Worm (Caenorhabditis elegans): ENCODE results near the gene cfap-20.

Gene cfap-20

DNA sequence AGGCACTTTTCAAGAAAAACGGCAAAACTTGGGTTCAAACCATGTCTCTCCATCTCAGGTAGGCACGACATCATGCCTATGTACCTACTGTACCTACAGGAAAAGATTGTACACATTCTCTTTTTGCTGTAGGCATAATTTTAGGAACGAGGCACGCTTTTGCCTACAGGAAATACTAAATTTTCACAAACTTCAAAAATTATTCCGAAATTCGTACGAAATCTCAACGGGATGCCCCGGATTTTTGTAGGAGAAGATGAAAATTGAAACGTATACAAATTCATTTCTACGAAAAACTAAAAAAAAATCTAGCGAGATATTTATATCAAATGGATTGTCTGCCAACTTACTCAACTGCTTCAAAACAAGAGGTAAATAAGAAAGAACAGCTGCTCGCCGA is 10.7 kb upstream of the cfap-20 start, which contains the start of gene C54C6.11:
Gene C54C6.11 (plus strand): TSS at position 301 of the 400 bp plus-strand sequence.
- TF ChIP-seq elt-2 (tag; optimal IDR thresholded peaks at IDR 0.05) (no peak), F13H6.1 (tag; optimal IDR thresholded peaks at IDR 0.05) (no peak), nhr-11 (tag; optimal IDR thresholded peaks at IDR 0.05) (no peak), pax-1 (tag; optimal IDR thresholded peaks at IDR 0.05) (no peak), syd-9 (tag; optimal IDR thresholded peaks at IDR 0.05) (no peak), nhr-232 (tag; optimal IDR thresholded peaks at IDR 0.05) (no peak)

- TF ChIP-seq npax-4 (tag; optimal IDR thresholded peaks at IDR 0.05) = no peak
- no peak for TF ChIP-seq F13H6.1 (tag; optimal IDR thresholded peaks at IDR 0.05)
- TF ChIP-seq Y22D7AL.16 (tag; optimal IDR thresholded peaks at IDR 0.05) = no peak
- no peak for TF ChIP-seq nfya-1 (tag; optimal IDR thresholded peaks at IDR 0.05)
- TF ChIP-seq ceh-22 (tag; optimal IDR thresholded peaks at IDR 0.05) = no peak
- TF ChIP-seq ama-1 (optimal IDR thresholded peaks at IDR 0.05) = no peak
- no peak for TF ChIP-seq odd-2 (tag; optimal IDR thresholded peaks at IDR 0.05)
- TF ChIP-seq ceh-9 (tag; optimal IDR thresholded peaks at IDR 0.05) = no peak
- TF ChIP-seq K02D7.2 (tag; optimal IDR thresholded peaks at IDR 0.05) = no peak
- TF ChIP-seq fkh-6 (tag; optimal IDR thresholded peaks at IDR 0.05) = no peak
- TF ChIP-seq nhr-11 (tag; optimal IDR thresholded peaks at IDR 0.05) = no peak
- TF ChIP-seq lim-6 (tag; optimal IDR thresholded peaks at IDR 0.05) = no peak
- no peak for TF ChIP-seq ceh-45 (GFP tag; IDR thresholded peaks at IDR 0.05)
Measured at ce11 chrIII:3546323-3546722, 9.0 kb upstream of the cfap-20 start, which contains the start of gene C54C6.7. Gene C54C6.7, minus strand, starts transcription at chrIII:3546423.

DNA sequence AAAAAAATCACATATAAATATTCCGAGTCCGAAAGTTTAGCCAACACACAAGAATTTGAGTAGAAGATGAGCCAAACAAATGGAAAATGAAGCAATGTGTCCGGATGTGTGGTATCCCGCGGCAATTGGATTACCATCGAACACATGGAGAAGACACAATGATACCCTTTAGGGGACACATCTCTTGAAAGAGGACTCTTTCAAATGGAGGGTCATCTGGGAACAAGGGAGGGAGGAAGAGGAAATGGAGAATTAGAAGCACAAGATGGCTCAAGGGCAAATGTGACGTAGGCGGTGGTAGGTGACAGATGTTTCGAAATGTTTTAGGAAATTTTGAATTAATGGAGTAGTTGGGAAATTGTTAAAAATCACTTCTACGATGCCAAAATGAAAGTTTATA is 5.8 kb upstream of the cfap-20 start:
- TF ChIP-seq pag-3 (tag; optimal IDR thresholded peaks at IDR 0.05; ENCODE audit: borderline replicate concordance) (no peak), ttx-3 (tag; optimal IDR thresholded peaks at IDR 0.05) (no peak), dmd-4 (tag; optimal IDR thresholded peaks at IDR 0.05; ENCODE audit: borderline replicate concordance) (no peak), hlh-8 (tag; optimal IDR thresholded peaks at IDR 0.05) (no peak), elt-2 (tag; optimal IDR thresholded peaks at IDR 0.05) (no peak), ceh-22 (tag; optimal IDR thresholded peaks at IDR 0.05) (no peak), ceh-31 (tag; optimal IDR thresholded peaks at IDR 0.05) (peak; percentile 67), ets-4 (tag; optimal IDR thresholded peaks at IDR 0.05) (no peak), elt-4 (tag; optimal IDR thresholded peaks at IDR 0.05) (no peak), dve-1 (tag; optimal IDR thresholded peaks at IDR 0.05) (no peak), fkh-10 (GFP tag; optimal IDR thresholded peaks at IDR 0.05) (peak; percentile 23), unc-42 (tag; optimal IDR thresholded peaks at IDR 0.05) (peak; percentile 92), sox-4 (tag; optimal IDR thresholded peaks at IDR 0.05) (no peak), ceh-18 (tag; optimal IDR thresholded peaks at IDR 0.05) (no peak), ceh-14 (tag; optimal IDR thresholded peaks at IDR 0.05) (no peak), ceh-24 (tag; optimal IDR thresholded peaks at IDR 0.05) (no peak), Y22D7AL.16 (tag; optimal IDR thresholded peaks at IDR 0.05) (no peak), ceh-34 (tag; optimal IDR thresholded peaks at IDR 0.05) (peak; percentile 7), K02D7.2 (tag; optimal IDR thresholded peaks at IDR 0.05) (no peak)

ce11 chrIII:3542105-3542504 is 4.8 kb upstream of the cfap-20 start:
- peak; percentile 23 for TF ChIP-seq nfya-1 (tag; optimal IDR thresholded peaks at IDR 0.05)
- TF ChIP-seq pha-2 (tag; optimal IDR thresholded peaks at IDR 0.05) = no peak
- no peak for TF ChIP-seq pros-1 (tag; optimal IDR thresholded peaks at IDR 0.05)
- TF ChIP-seq ceh-48 (tag; optimal IDR thresholded peaks at IDR 0.05) = peak; percentile 58
- TF ChIP-seq ceh-19 (GFP tag; optimal IDR thresholded peaks at IDR 0.05) = no peak
- no peak for TF ChIP-seq hlh-6 (tag; optimal IDR thresholded peaks at IDR 0.05)
- peak; percentile 55 for TF ChIP-seq ceh-31 (tag; optimal IDR thresholded peaks at IDR 0.05)
- peak; percentile 73 for TF ChIP-seq unc-42 (tag; optimal IDR thresholded peaks at IDR 0.05)
- TF ChIP-seq ceh-34 (tag; optimal IDR thresholded peaks at IDR 0.05) = no peak
- no peak for TF ChIP-seq elt-4 (tag; optimal IDR thresholded peaks at IDR 0.05)
